Fruit fly (Drosophila melanogaster) whole organism, embryonic: ENCODE data around the gene CG14535.

ENCODE experiments used
- Awh ChIP-seq: fragments of 200-800 bp; sonication (Bioruptor generic); IDR thresholded peaks from 2 replicates; pipeline ENCODE4, ENCODE4 v1.3.6; 2022; ENCODE audit warnings: missing biosample characterization, missing genetic modification characterization
- B-H1 ChIP-seq: fragments of 200-800 bp; sonication (Bioruptor generic); IDR thresholded peaks from 3 replicates; pipeline ENCODE4 v1.3.6; 2022; ENCODE audit warnings: missing biosample characterization, missing genetic modification characterization
- CG10267 ChIP-seq: fragments of 200-800 bp; sonication (Bioruptor generic); optimal IDR thresholded peaks from 2 replicates; lab custom pipeline; 2018; ENCODE audit warnings: missing biosample characterization, mild to moderate bottlenecking, missing genetic modification characterization, moderate library complexity
- CG10274 ChIP-seq: fragments of 200-800 bp; sonication (Bioruptor generic); optimal IDR thresholded peaks from 3 replicates; lab custom pipeline; 2017; ENCODE audit warnings: missing biosample characterization, mild to moderate bottlenecking, missing genetic modification characterization
- CG10959 ChIP-seq: fragments of 200-800 bp; sonication (Bioruptor generic); IDR thresholded peaks from 2 replicates; pipeline ENCODE4 v1.3.6; 2022; ENCODE audit warnings: missing biosample characterization, missing genetic modification characterization
- CG11093 ChIP-seq: fragments of 200-800 bp; sonication (Bioruptor generic); IDR thresholded peaks from 3 replicates; pipeline ENCODE4 v1.3.6; 2022; ENCODE audit warnings: missing biosample characterization, missing genetic modification characterization
- CG12104 ChIP-seq: fragments of 200-800 bp; sonication (Bioruptor generic); optimal IDR thresholded peaks from 3 replicates; lab custom pipeline; 2016; ENCODE audit warnings: missing biosample characterization, missing genetic modification characterization
- CG12299 ChIP-seq: fragments of 200-800 bp; sonication (Bioruptor generic); optimal IDR thresholded peaks from 2 replicates; lab custom pipeline; 2018; ENCODE audit warnings: missing biosample characterization, mild to moderate bottlenecking, missing genetic modification characterization
- CG13287 ChIP-seq: fragments of 200-800 bp; sonication (Bioruptor generic); IDR thresholded peaks from 2 replicates; pipeline ENCODE4 v1.3.6; 2022; ENCODE audit warnings: missing biosample characterization, missing genetic modification characterization; ENCODE audit not compliant: partially characterized antibody
- CG15011 ChIP-seq: fragments of 200-800 bp; sonication (Bioruptor generic); optimal IDR thresholded peaks from 3 replicates; lab custom pipeline; 2018; ENCODE audit warnings: missing biosample characterization, mild to moderate bottlenecking, missing genetic modification characterization
- CG17612 ChIP-seq: fragments of 200-800 bp; sonication (Bioruptor generic); IDR thresholded peaks from 2 replicates; pipeline ENCODE4 v1.3.6; 2022; ENCODE audit warnings: missing biosample characterization, missing genetic modification characterization
- CG1792 ChIP-seq: fragments of 200-800 bp; sonication (Bioruptor generic); optimal IDR thresholded peaks from 2 replicates; lab custom pipeline; 2016; ENCODE audit warnings: missing biosample characterization, missing genetic modification characterization
- CG18011 ChIP-seq: fragments of 200-800 bp; sonication (Bioruptor generic); optimal IDR thresholded peaks from 2 replicates; lab custom pipeline; 2017; ENCODE audit warnings: missing biosample characterization, missing genetic modification characterization, mild to moderate bottlenecking, moderate library complexity, missing genotype
- CG1832 ChIP-seq: fragments of 200-800 bp; sonication (Bioruptor generic); optimal IDR thresholded peaks from 2 replicates; lab custom pipeline; 2017; ENCODE audit warnings: missing biosample characterization, mild to moderate bottlenecking, missing genetic modification characterization, inconsistent platforms
- CG2875 ChIP-seq: fragments of 200-800 bp; sonication (Bioruptor generic); optimal IDR thresholded peaks from 2 replicates; lab custom pipeline; 2017; ENCODE audit warnings: missing biosample characterization, mild to moderate bottlenecking, missing genetic modification characterization, missing genetic modification reagents
- CG30020 ChIP-seq: fragments of 200-800 bp; optimal IDR thresholded peaks from 2 replicates; lab custom pipeline; 2019; ENCODE audit warnings: missing biosample characterization, mild to moderate bottlenecking, missing genetic modification characterization, moderate library complexity
- CG3065 ChIP-seq: fragments of 200-800 bp; sonication (Bioruptor generic); optimal IDR thresholded peaks from 2 replicates; lab custom pipeline; 2016; ENCODE audit warnings: missing biosample characterization, missing genetic modification characterization
- CG3281 ChIP-seq: fragments of 200-800 bp; sonication (Bioruptor generic); optimal IDR thresholded peaks from 3 replicates; lab custom pipeline; 2017; ENCODE audit warnings: missing biosample characterization, mild to moderate bottlenecking, missing genetic modification characterization
- CG33213 ChIP-seq: fragments of 200-800 bp; sonication (Bioruptor generic); optimal IDR thresholded peaks from 3 replicates; lab custom pipeline; 2016; ENCODE audit warnings: missing biosample characterization, missing genetic modification characterization
- CG4360 ChIP-seq: fragments of 200-800 bp; sonication (Bioruptor generic); IDR thresholded peaks from 2 replicates; pipeline ENCODE4 v1.3.6; 2022; ENCODE audit warnings: missing biosample characterization, missing genetic modification characterization
- CG6683 ChIP-seq: fragments of 200-800 bp; sonication (Bioruptor generic); optimal IDR thresholded peaks from 2 replicates; lab custom pipeline; 2017; ENCODE audit warnings: missing biosample characterization, mild to moderate bottlenecking, missing genetic modification characterization, missing genetic modification reagents
- CG9817 ChIP-seq: fragments of 200-800 bp; sonication (Bioruptor generic); optimal IDR thresholded peaks from 2 replicates; lab custom pipeline; 2018; ENCODE audit warnings: missing biosample characterization, mild to moderate bottlenecking, missing genetic modification characterization, moderate library complexity
- Dad ChIP-seq: fragments of 200-800 bp; sonication (Bioruptor generic); optimal IDR thresholded peaks from 3 replicates; lab custom pipeline; 2016; ENCODE audit warnings: missing biosample characterization, missing genetic modification characterization
- Dip2 ChIP-seq: fragments of 200-800 bp; sonication (Bioruptor generic); IDR thresholded peaks from 2 replicates; pipeline ENCODE4 v1.3.6; 2022; ENCODE audit warnings: missing biosample characterization, missing genetic modification characterization
- Fer3 ChIP-seq: fragments of 200-800 bp; sonication (Bioruptor generic); optimal IDR thresholded peaks from 2 replicates; lab custom pipeline; 2018; ENCODE audit warnings: missing biosample characterization, mild to moderate bottlenecking, missing genetic modification characterization, moderate library complexity
- GATAe ChIP-seq: fragments of 200-800 bp; sonication (Bioruptor generic); conservative IDR thresholded peaks from 2 replicates; pipeline ENCODE4 v1.3.6; 2022; ENCODE audit warnings: missing biosample characterization, missing genetic modification characterization
- H15 ChIP-seq: fragments of 200-800 bp; sonication (Bioruptor generic); IDR thresholded peaks from 3 replicates; pipeline ENCODE4 v1.3.6; 2022; ENCODE audit warnings: missing biosample characterization, missing genetic modification characterization
- H2.0 ChIP-seq: fragments of 200-800 bp; sonication (Bioruptor generic); IDR thresholded peaks from 2 replicates; pipeline ENCODE4 v1.3.6; 2022; ENCODE audit warnings: missing biosample characterization, missing genetic modification characterization
- Hmr ChIP-seq: fragments of 200-800 bp; sonication (Bioruptor generic); optimal IDR thresholded peaks from 3 replicates; lab custom pipeline; 2017; ENCODE audit warnings: mild to moderate bottlenecking, missing biosample characterization, missing genetic modification reagents, missing genetic modification characterization
- Hr51 ChIP-seq, 2 experiments: fragments of 200-800 bp; sonication (Bioruptor generic); optimal IDR thresholded peaks; 2 replicates in 1 of 2; 3 replicates in 1 of 2; lab custom pipeline; 2016 to 2018; ENCODE audit warnings: missing biosample characterization in 2 of 2, missing genetic modification characterization in 2 of 2, mild to moderate bottlenecking in 1 of 2, moderate library complexity in 1 of 2
- Nf-YA ChIP-seq: fragments of 200-800 bp; sonication (Bioruptor generic); IDR thresholded peaks from 2 replicates; pipeline ENCODE4 v1.3.6; 2022; ENCODE audit warnings: missing biosample characterization, missing genetic modification characterization
- bbx ChIP-seq: fragments of 200-800 bp; sonication (Bioruptor generic); IDR thresholded peaks from 2 replicates; pipeline ENCODE4 v1.3.6; 2022; ENCODE audit warnings: missing biosample characterization, missing genetic modification characterization; ENCODE audit not compliant: partially characterized antibody
- bowl ChIP-seq: fragments of 200-800 bp; sonication (Bioruptor generic); IDR thresholded peaks from 2 replicates; pipeline ENCODE4 v1.3.6; 2022; ENCODE audit warnings: missing biosample characterization, missing genetic modification characterization
- chinmo ChIP-seq: fragments of 200-800 bp; sonication (Bioruptor generic); IDR thresholded peaks from 4 replicates; pipeline ENCODE4 v1.3.6; 2022; ENCODE audit warnings: missing biosample characterization, missing genetic modification characterization; ENCODE audit not compliant: partially characterized antibody
- dan ChIP-seq: fragments of 200-800 bp; sonication (Bioruptor generic); IDR thresholded peaks from 2 replicates; pipeline ENCODE4 v1.3.6; 2022; ENCODE audit warnings: missing biosample characterization, missing genetic modification characterization
- danr ChIP-seq: fragments of 200-800 bp; sonication (Bioruptor generic); IDR thresholded peaks from 2 replicates; pipeline ENCODE4 v1.3.6; 2022; ENCODE audit warnings: missing biosample characterization, missing genetic modification characterization
- fd3F ChIP-seq: fragments of 200-800 bp; sonication (Bioruptor generic); optimal IDR thresholded peaks from 2 replicates; lab custom pipeline; 2018; ENCODE audit warnings: missing biosample characterization, mild to moderate bottlenecking, missing genetic modification characterization, moderate library complexity
- fru ChIP-seq: fragments of >200 bp; optimal IDR thresholded peaks from 2 replicates; lab custom pipeline; 2017
- gce ChIP-seq: fragments of 200-800 bp; sonication (Bioruptor generic); IDR thresholded peaks from 3 replicates; pipeline ENCODE4 v1.3.6; 2022; ENCODE audit warnings: missing biosample characterization, missing genetic modification characterization
- kni ChIP-seq: fragments of 200-800 bp; sonication (Bioruptor generic); optimal IDR thresholded peaks from 3 replicates; lab custom pipeline; 2017; ENCODE audit warnings: mild to moderate bottlenecking, missing biosample characterization, missing genetic modification reagents, missing genetic modification characterization
- org-1 ChIP-seq: fragments of 200-800 bp; sonication (Bioruptor generic); optimal IDR thresholded peaks from 2 replicates; lab custom pipeline; 2017; ENCODE audit warnings: missing biosample characterization, missing genetic modification characterization
- pan ChIP-seq, 4 experiments: fragments of >200 bp in 3 of 4; fragments of 200-800 bp in 1 of 4; sonication (Bioruptor generic) in 1 of 4; optimal IDR thresholded peaks in 3 of 4; IDR thresholded peaks in 1 of 4; 2 replicates each; pipeline versions ENCODE4 v1.3.6 to Lab custom; 2017 to 2022; ENCODE audit warnings: missing biosample characterization in 2 of 4, missing genetic modification characterization in 2 of 4, mixed read lengths in 1 of 4
- pho ChIP-seq: fragments of 200-800 bp; sonication (Bioruptor generic); optimal IDR thresholded peaks from 2 replicates; lab custom pipeline; 2016; ENCODE audit warnings: missing biosample characterization, missing genetic modification characterization
- pita ChIP-seq: fragments of 200-800 bp; sonication (Bioruptor generic); optimal IDR thresholded peaks from 2 replicates; lab custom pipeline; 2017; ENCODE audit warnings: missing biosample characterization, mild to moderate bottlenecking, missing genetic modification characterization
- pnt ChIP-seq: fragments of 200-800 bp; sonication (Bioruptor generic); optimal IDR thresholded peaks from 3 replicates; lab custom pipeline; 2016; ENCODE audit warnings: missing biosample characterization, missing genetic modification characterization
- run ChIP-seq: fragments of 200-800 bp; sonication (Bioruptor generic); optimal IDR thresholded peaks from 3 replicates; lab custom pipeline; 2018; ENCODE audit warnings: missing biosample characterization, mild to moderate bottlenecking, missing genetic modification characterization
- schlank ChIP-seq: fragments of 200-800 bp; sonication (Bioruptor generic); optimal IDR thresholded peaks from 2 replicates; lab custom pipeline; 2018; ENCODE audit warnings: missing biosample characterization, mild to moderate bottlenecking, missing genetic modification characterization
- unpg ChIP-seq: fragments of 200-800 bp; sonication (Bioruptor generic); optimal IDR thresholded peaks from 3 replicates; lab custom pipeline; 2018; ENCODE audit warnings: missing biosample characterization, mild to moderate bottlenecking, missing genetic modification characterization, moderate library complexity
- usp ChIP-seq: fragments of >200 bp; optimal IDR thresholded peaks from 2 replicates; lab custom pipeline; 2017; ENCODE audit warnings: missing biosample characterization, missing genetic modification characterization

The CG14535 gene

DNA sequence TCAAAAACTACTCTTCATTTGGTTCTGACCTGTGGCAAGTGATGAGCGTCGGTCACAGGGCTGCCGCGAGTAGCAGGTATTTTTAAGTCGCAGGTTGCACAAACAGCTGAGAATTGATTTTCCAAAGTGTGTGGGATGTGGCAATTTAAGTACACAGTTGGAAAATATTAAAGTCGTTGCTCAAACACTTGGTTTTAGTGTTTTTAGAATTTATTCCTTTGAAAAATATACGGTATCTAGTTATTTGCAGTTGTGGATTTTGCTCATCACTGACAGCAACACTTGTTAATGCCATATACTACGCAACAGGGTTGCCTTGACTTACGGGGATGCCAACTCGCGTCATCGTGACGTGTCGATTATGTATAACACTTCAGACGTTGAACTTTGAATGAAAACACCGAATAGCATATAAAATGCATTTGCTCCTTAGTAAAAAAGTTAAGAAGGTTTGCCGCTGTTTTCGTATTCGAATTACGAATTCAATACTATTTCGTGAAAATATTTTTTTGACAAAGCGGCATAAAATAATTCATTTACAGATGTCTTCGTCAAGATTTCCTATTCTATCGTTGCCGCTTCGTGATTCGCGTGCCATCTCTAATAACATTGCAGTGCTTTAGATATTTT, 55.4 kb downstream of the CG14535 start, which contains the start of the genes Herp and r2d2 (continued):
- TF ChIP-seq Dip2 (GFP tag; lab: Robert Waterston, UW) (no peak), CG10959 (peak; percentile 80), chinmo (GFP tag; lab: Robert Waterston, UW) (no peak), unpg (GFP tag; lab: Kevin White, UChicago) (peak; percentile 85), pita (no peak), CG1792 (GFP tag; lab: Kevin White, UChicago) (peak; percentile 91), pho (peak; percentile 95), gce (GFP tag; lab: Robert Waterston, UW) (peak; percentile 47; the same call in 1 of the 3 replicates), CG9817 (peak; percentile 92), CG33213 (GFP tag; lab: Kevin White, UChicago) (peak; percentile 91), bbx (GFP tag; lab: Robert Waterston, UW) (peak; percentile 63), CG1832 (GFP tag; lab: Kevin White, UChicago) (no peak), fd3F (GFP tag; lab: Kevin White, UChicago) (peak; percentile 84), dan (GFP tag; lab: Robert Waterston, UW) (peak; percentile 55; the same call in 1 of the 2 replicates), usp (GFP tag; lab: Kevin White, UChicago) (no peak), CG18011 (GFP tag; lab: Kevin White, UChicago) (peak; percentile 61), Fer3 (tag; lab: Kevin White, UChicago) (peak; percentile 89), CG2875 (GFP tag; lab: Kevin White, UChicago) (peak; percentile 64), GATAe (GFP tag; lab: Robert Waterston, UW) (peak; percentile 31; the same call in 1 of the 2 replicates), B-H1 (peak; percentile 60; the same call in 1 of the 3 replicates), CG3065 (GFP tag; lab: Kevin White, UChicago) (peak; percentile 66), CG30020 (peak; percentile 92), fru (no peak), CG6683 (GFP tag; lab: Kevin White, UChicago) (peak; percentile 62), CG17612 (GFP tag; lab: Robert Waterston, UW) (peak; percentile 43; the same call in 1 of the 2 replicates), CG11093 (peak; percentile 85; the same call in 2 of the 3 replicates), H15 (GFP tag; lab: Robert Waterston, UW) (peak; percentile 82), schlank (tag; lab: Kevin White, UChicago) (peak; percentile 85), Hmr (GFP tag; lab: Kevin White, UChicago) (peak; percentile 93), CG10274 (peak; percentile 80), org-1 (GFP tag; lab: Kevin White, UChicago) (peak; percentile 84), CG15011 (peak; percentile 76), Dad (GFP tag; lab: Kevin White, UChicago) (peak; percentile 91), danr (GFP tag; lab: Robert Waterston, UW) (peak; percentile 71), run (tag; lab: Kevin White, UChicago) (peak; percentile 64), Nf-YA (GFP tag; lab: Robert Waterston, UW) (peak; percentile 63), CG13287 (GFP tag; lab: Robert Waterston, UW) (peak; percentile 92), pan (optimal IDR thresholded peaks at IDR 0.05; lab: Kevin White, UChicago) (no peak), pan (GFP tag; optimal IDR thresholded peaks at IDR 0.05 in 1 of 2, IDR thresholded peaks at IDR 0.05 in 1 of 2) (peak in 1 of 2 experiments; percentile 84), CG4360 (no peak; the same call in 1 of the 2 replicates), CG3281 (GFP tag; lab: Kevin White, UChicago) (peak; percentile 92), kni (peak; percentile 91), bowl (peak; percentile 66), Awh (GFP tag; lab: Robert Waterston, UW) (peak; percentile 79; the same call in 1 of the 2 replicates), CG12104 (GFP tag; lab: Kevin White, UChicago) (peak; percentile 85), CG10267 (peak; percentile 82), pnt (GFP tag; lab: Kevin White, UChicago) (peak; percentile 92), CG12299 (tag; lab: Kevin White, UChicago) (peak; percentile 88), Hr51 (GFP tag; optimal IDR thresholded peaks at IDR 0.05; lab: Kevin White, UChicago) (peak; percentile 87 to 91), H2.0 (GFP tag; lab: Robert Waterston, UW) (peak; percentile 80)
